Fruit fly (Drosophila melanogaster) whole organism, prepupa: ENCODE measurements around the gene siz.
A peak's percentile ranks its signal among the peaks of the same experiment; 100 is the strongest.

Experiments
- CG10631 ChIP-seq: fragments of 200-800 bp; sonication (Bioruptor generic); optimal IDR thresholded peaks from 2 replicates; lab custom pipeline; 2016; ENCODE audit warnings: missing biosample characterization, missing genetic modification characterization
- CG11762 ChIP-seq: fragments of 200-800 bp; sonication (Bioruptor generic); optimal IDR thresholded peaks from 3 replicates; lab custom pipeline; 2016; ENCODE audit warnings: missing biosample characterization, missing genetic modification characterization; ENCODE audit not compliant: insufficient read depth
- CG15336 ChIP-seq: fragments of 200-800 bp; sonication (Bioruptor generic); IDR thresholded peaks from 2 replicates; pipeline ENCODE4 v1.3.6; 2022; ENCODE audit warnings: missing biosample characterization, missing genetic modification characterization
- CG1621 ChIP-seq: fragments of 200-800 bp; sonication (Bioruptor generic); optimal IDR thresholded peaks from 3 replicates; lab custom pipeline; 2018; ENCODE audit warnings: missing biosample characterization, mild to moderate bottlenecking, missing genetic modification characterization
- CG3032 ChIP-seq: fragments of 200-800 bp; optimal IDR thresholded peaks from 2 replicates; lab custom pipeline; 2019; ENCODE audit warnings: missing biosample characterization, mild to moderate bottlenecking, missing genetic modification characterization, moderate library complexity
- CG32006 ChIP-seq: fragments of 200-800 bp; sonication (Bioruptor generic); optimal IDR thresholded peaks from 3 replicates; lab custom pipeline; 2017; ENCODE audit warnings: missing biosample characterization, mild to moderate bottlenecking, missing genetic modification characterization
- CG34406 ChIP-seq: fragments of 200-800 bp; sonication (Bioruptor generic); optimal IDR thresholded peaks from 3 replicates; lab custom pipeline; 2016; ENCODE audit warnings: missing biosample characterization, missing genetic modification characterization
- CG6163 ChIP-seq: fragments of 200-800 bp; sonication (Bioruptor generic); IDR thresholded peaks from 3 replicates; pipeline ENCODE4 v1.3.6; 2022; ENCODE audit warnings: missing biosample characterization, missing genetic modification characterization
- CG6276 ChIP-seq: fragments of 200-800 bp; sonication (Bioruptor generic); optimal IDR thresholded peaks from 2 replicates; lab custom pipeline; 2017; ENCODE audit warnings: missing biosample characterization, mild to moderate bottlenecking, missing genetic modification characterization
- CG6792 ChIP-seq: fragments of 200-800 bp; sonication (Bioruptor generic); optimal IDR thresholded peaks from 3 replicates; lab custom pipeline; 2016; ENCODE audit warnings: missing biosample characterization, missing genetic modification characterization
- CG6808 ChIP-seq: fragments of 200-800 bp; sonication (Bioruptor generic); optimal IDR thresholded peaks from 3 replicates; lab custom pipeline; 2017; ENCODE audit warnings: missing biosample characterization, missing genetic modification characterization, mild to moderate bottlenecking, moderate library complexity, missing genetic modification reagents
- CG6854 ChIP-seq: fragments of 200-800 bp; sonication (Bioruptor generic); optimal IDR thresholded peaks from 2 replicates; lab custom pipeline; 2017; ENCODE audit warnings: missing biosample characterization, mild to moderate bottlenecking, missing genetic modification characterization
- CG7368 ChIP-seq: fragments of 200-800 bp; sonication (Bioruptor generic); optimal IDR thresholded peaks from 3 replicates; lab custom pipeline; 2016; ENCODE audit warnings: missing biosample characterization, missing genetic modification characterization
- CG8319 ChIP-seq: fragments of 200-800 bp; sonication (Bioruptor generic); optimal IDR thresholded peaks from 3 replicates; lab custom pipeline; 2016; ENCODE audit warnings: missing biosample characterization, missing genetic modification characterization
- CG8632 ChIP-seq: fragments of 200-800 bp; sonication (Bioruptor generic); optimal IDR thresholded peaks from 3 replicates; lab custom pipeline; 2016; ENCODE audit warnings: missing biosample characterization, missing genetic modification characterization
- Eip78C ChIP-seq: fragments of 200-800 bp; sonication (Bioruptor generic); peaks from one replicate; lab custom pipeline; 2016; ENCODE audit warnings: missing biosample characterization, missing genetic modification characterization
- Ets96B ChIP-seq: fragments of 200-800 bp; optimal IDR thresholded peaks from 2 replicates; lab custom pipeline; 2019; ENCODE audit warnings: missing biosample characterization, mild to moderate bottlenecking, missing genetic modification characterization, moderate library complexity
- Gug ChIP-seq: fragments of 200-800 bp; sonication (Bioruptor generic); IDR thresholded peaks from 2 replicates; pipeline ENCODE4 v1.3.6; 2022; ENCODE audit warnings: missing biosample characterization, missing genetic modification characterization
- Hr39 ChIP-seq: fragments of 200-800 bp; sonication (Bioruptor generic); optimal IDR thresholded peaks from 2 replicates; lab custom pipeline; 2016; ENCODE audit warnings: missing biosample characterization, missing genetic modification characterization
- Lpt ChIP-seq: fragments of 200-800 bp; sonication (Bioruptor generic); optimal IDR thresholded peaks from 3 replicates; lab custom pipeline; 2016; ENCODE audit warnings: missing biosample characterization, missing genetic modification characterization
- Sox102F ChIP-seq: fragments of 200-800 bp; sonication (Bioruptor generic); optimal IDR thresholded peaks from 2 replicates; lab custom pipeline; 2016; ENCODE audit warnings: missing biosample characterization, mild to moderate bottlenecking, missing genetic modification characterization
- Sox14 ChIP-seq: fragments of 200-800 bp; sonication (Bioruptor generic); optimal IDR thresholded peaks from 3 replicates; lab custom pipeline; 2016; ENCODE audit warnings: missing biosample characterization, missing genetic modification characterization
- cyc ChIP-seq: fragments of 200-800 bp; sonication (Bioruptor generic); optimal IDR thresholded peaks from 3 replicates; lab custom pipeline; 2016; ENCODE audit warnings: missing biosample characterization, missing genetic modification characterization
- dsx ChIP-seq: fragments of 200-800 bp; optimal IDR thresholded peaks from 3 replicates; lab custom pipeline; 2019; ENCODE audit warnings: missing biosample characterization, mild to moderate bottlenecking, missing genetic modification characterization, moderate library complexity; ENCODE audit not compliant: poor library complexity, severe bottlenecking
- esn ChIP-seq: fragments of 200-800 bp; sonication (Bioruptor generic); optimal IDR thresholded peaks from 2 replicates; lab custom pipeline; 2016; ENCODE audit warnings: missing biosample characterization, mild to moderate bottlenecking, missing genetic modification characterization, moderate library complexity
- fkh ChIP-seq: fragments of 200-800 bp; sonication (Bioruptor generic); optimal IDR thresholded peaks from 3 replicates; lab custom pipeline; 2017; ENCODE audit warnings: missing biosample characterization, mild to moderate bottlenecking, missing genetic modification characterization, moderate library complexity
- net ChIP-seq: fragments of 200-800 bp; sonication (Bioruptor generic); optimal IDR thresholded peaks from 3 replicates; lab custom pipeline; 2016; ENCODE audit warnings: missing biosample characterization, missing genetic modification characterization
- spab ChIP-seq: fragments of 200-800 bp; sonication (Bioruptor generic); optimal IDR thresholded peaks from 2 replicates; lab custom pipeline; 2017; ENCODE audit warnings: missing biosample characterization, mild to moderate bottlenecking, missing genetic modification characterization, missing genetic modification reagents
- ss ChIP-seq, 2 experiments: fragments of 200-800 bp; sonication (Bioruptor generic); optimal IDR thresholded peaks; 2 replicates in 1 of 2; 3 replicates in 1 of 2; lab custom pipeline; 2017 to 2018; ENCODE audit warnings: mild to moderate bottlenecking in 2 of 2, missing biosample characterization in 2 of 2, missing genetic modification characterization in 2 of 2, moderate library complexity in 1 of 2
- svp ChIP-seq: fragments of 200-800 bp; sonication (Bioruptor generic); peaks from one replicate; lab custom pipeline; 2016; ENCODE audit warnings: missing biosample characterization, missing genetic modification characterization
- topi ChIP-seq: fragments of 200-800 bp; sonication (Bioruptor generic); optimal IDR thresholded peaks from 3 replicates; lab custom pipeline; 2016; ENCODE audit warnings: missing biosample characterization, missing genetic modification characterization
- vri ChIP-seq: fragments of 200-800 bp; sonication (Bioruptor generic); optimal IDR thresholded peaks from 3 replicates; lab custom pipeline; 2016; ENCODE audit warnings: missing biosample characterization, mild to moderate bottlenecking, missing genetic modification characterization

siz gene

dm6 chr3L:21065212-21065902, 31.0 kb downstream of the siz start, which contains the start of gene CG43072 (continued):
- TF ChIP-seq Ets96B (tag; lab: Kevin White, UChicago) (no peak), CG34406 (GFP tag; lab: Kevin White, UChicago) (no peak), ss (GFP tag; optimal IDR thresholded peaks at IDR 0.05; lab: Kevin White, UChicago) (peak in 1 of 2 experiments; percentile 6), CG15336 (GFP tag; lab: Robert Waterston, UW) (no peak), spab (GFP tag; lab: Kevin White, UChicago) (no peak), Eip78C (GFP tag; lab: Kevin White, UChicago) (peak; percentile 67), Gug (GFP tag; lab: Robert Waterston, UW) (no peak), CG10631 (no peak), Hr39 (GFP tag; lab: Kevin White, UChicago) (no peak), CG6808 (GFP tag; lab: Kevin White, UChicago) (no peak), svp (GFP tag; lab: Kevin White, UChicago) (no peak)

dm6 chr3L:21066210-21066912, 32.0 kb downstream of the siz start:
- TF ChIP-seq topi (GFP tag; lab: Kevin White, UChicago) (no peak), CG8632 (GFP tag; lab: Kevin White, UChicago) (no peak), CG3032 (no peak), CG11762 (no peak), CG10631 (no peak), Gug (GFP tag; lab: Robert Waterston, UW) (no peak), CG6854 (GFP tag; lab: Kevin White, UChicago) (no peak), CG6792 (no peak)

dm6 chr3L:21067553-21068157, 33.3 kb downstream of the siz start:
- TF ChIP-seq vri, result peak; percentile 5
- TF ChIP-seq dsx (GFP tag; lab: Kevin White, UChicago), result peak; percentile 60
- no peak for TF ChIP-seq fkh
- peak; percentile 49 for TF ChIP-seq CG1621 (tag; lab: Kevin White, UChicago)
- TF ChIP-seq CG6792, result no peak
- TF ChIP-seq ss (GFP tag; optimal IDR thresholded peaks at IDR 0.05; lab: Kevin White, UChicago), result peak in 1 of 2 experiments; percentile 89
- TF ChIP-seq CG6163 (GFP tag; lab: Robert Waterston, UW), result no peak
- no peak for TF ChIP-seq CG8319 (GFP tag; lab: Kevin White, UChicago)
- TF ChIP-seq Eip78C (GFP tag; lab: Kevin White, UChicago), result peak; percentile 46
- TF ChIP-seq esn (GFP tag; lab: Kevin White, UChicago), result peak; percentile 10
- peak; percentile 11 for TF ChIP-seq CG34406 (GFP tag; lab: Kevin White, UChicago)
- no peak for TF ChIP-seq Lpt (GFP tag; lab: Kevin White, UChicago)
- TF ChIP-seq cyc (GFP tag; lab: Kevin White, UChicago), result no peak
- no peak for TF ChIP-seq Sox102F (GFP tag; lab: Kevin White, UChicago)
- no peak for TF ChIP-seq spab (GFP tag; lab: Kevin White, UChicago)
- no peak for TF ChIP-seq Sox14 (GFP tag; lab: Kevin White, UChicago)
- peak; percentile 52 for TF ChIP-seq CG6854 (GFP tag; lab: Kevin White, UChicago)

dm6 chr3L:21069453-21069852, 35.1 kb downstream of the siz start:
- TF ChIP-seq CG6276 (GFP tag; lab: Kevin White, UChicago), result no peak
- TF ChIP-seq CG7368 (GFP tag; lab: Kevin White, UChicago), result no peak
- no peak for TF ChIP-seq Hr39 (GFP tag; lab: Kevin White, UChicago)
- no peak for TF ChIP-seq CG32006 (GFP tag; lab: Kevin White, UChicago)
- no peak for TF ChIP-seq Sox102F (GFP tag; lab: Kevin White, UChicago)
- no peak for TF ChIP-seq CG11762
- TF ChIP-seq spab (GFP tag; lab: Kevin White, UChicago), result no peak
- TF ChIP-seq CG6792, result no peak
- TF ChIP-seq net (GFP tag; lab: Kevin White, UChicago), result no peak
- TF ChIP-seq CG15336 (GFP tag; lab: Robert Waterston, UW), result no peak
